Worm (Caenorhabditis elegans) whole organism, young adult: ENCODE data around the gene clec-190.

Experiments used
- C06A6.2 ChIP-seq: fragments of 200-800 bp; sonication (Bioruptor generic); conservative IDR thresholded peaks from 2 replicates; pipeline ENCODE4 v1.3.6; 2022; ENCODE audit warnings: missing genetic modification characterization, missing compliant biosample characterization
- F39B2.1 ChIP-seq: fragments of 200-800 bp; sonication (Bioruptor generic); IDR thresholded peaks from 2 replicates; pipeline ENCODE4 v1.3.6; 2022; ENCODE audit warnings: missing genetic modification reagents, missing genetic modification characterization, missing compliant biosample characterization
- F49E8.2 ChIP-seq: sonication (generic microtip); optimal IDR thresholded peaks from 3 replicates; lab custom pipeline; 2017; ENCODE audit warnings: missing genetic modification characterization, mild to moderate bottlenecking, missing compliant biosample characterization, antibody characterized with exemption, moderate library complexity; ENCODE audit not compliant: insufficient read depth
- F57A8.1 ChIP-seq: fragments of 200-800 bp; sonication (Bioruptor generic); optimal IDR thresholded peaks from 2 replicates; lab custom pipeline; 2018; ENCODE audit warnings: mild to moderate bottlenecking, missing genetic modification characterization, moderate library complexity, missing compliant biosample characterization
- madf-6 ChIP-seq: fragments of 200-800 bp; sonication (Bioruptor generic); IDR thresholded peaks from 2 replicates; pipeline ENCODE4 v1.3.6; 2022; ENCODE audit warnings: missing genetic modification reagents, missing genetic modification characterization, missing compliant biosample characterization
- nfya-2 ChIP-seq: fragments of 200-800 bp; sonication (Bioruptor generic); IDR thresholded peaks from 2 replicates; pipeline ENCODE4 v1.3.6; 2022; ENCODE audit warnings: missing genetic modification reagents, missing genetic modification characterization, missing compliant biosample characterization
- nhr-90 ChIP-seq: sonication (generic microtip); optimal IDR thresholded peaks from 2 replicates; lab custom pipeline; 2016; ENCODE audit warnings: missing genotype, mild to moderate bottlenecking, missing genetic modification characterization, missing compliant biosample characterization
- pha-4 ChIP-seq: fragments of 150-350 bp; sonication (generic microtip); optimal IDR thresholded peaks from 2 replicates; lab custom pipeline; 2014; ENCODE audit warnings: missing biosample characterization, missing genetic modification reagents, missing genetic modification characterization
- unc-62 ChIP-seq: fragments of 150-350 bp; optimal IDR thresholded peaks from 2 replicates; lab custom pipeline; 2014; ENCODE audit warnings: missing biosample characterization, missing genetic modification reagents, missing genetic modification characterization

- no peak for TF ChIP-seq unc-62
- no peak for TF ChIP-seq F39B2.1 (GFP tag; lab: Robert Waterston, UW)
- no peak for TF ChIP-seq nhr-90 (tag; lab: Kevin White, UChicago)
- TF ChIP-seq madf-6, result no peak
- TF ChIP-seq F49E8.2 (tag; lab: Kevin White, UChicago), result no peak
- TF ChIP-seq nfya-2 (GFP tag; lab: Robert Waterston, UW), result no peak
- no peak for TF ChIP-seq F57A8.1 (GFP tag; lab: Kevin White, UChicago)
- TF ChIP-seq C06A6.2 (GFP tag; lab: Robert Waterston, UW), result no peak
- TF ChIP-seq pha-4, result no peak
Measured at ce11 chrIV:15114324-15114723, 11.6 kb downstream of the clec-190 start, which contains the start of gene M199.135.
